Fruit fly (Drosophila melanogaster) whole organism, wandering third instar larva: ENCODE measurements around the gene Mgat3.
A peak's percentile ranks its signal among the peaks of the same experiment; 100 is the strongest.

Source experiments
- Abd-B ChIP-seq: fragments of >200 bp; optimal IDR thresholded peaks from 2 replicates; lab custom pipeline; 2017; ENCODE audit warnings: missing biosample characterization, missing genetic modification characterization
- Hnf4 ChIP-seq: fragments of 200-800 bp; sonication (Bioruptor generic); optimal IDR thresholded peaks from 2 replicates; lab custom pipeline; 2016; ENCODE audit warnings: missing biosample characterization, mild to moderate bottlenecking, missing genetic modification characterization
- Mio ChIP-seq: sonication (Bioruptor generic); optimal IDR thresholded peaks from 2 replicates; lab custom pipeline; 2016; ENCODE audit warnings: missing biosample characterization, missing genetic modification characterization
- N ChIP-seq: fragments of >200 bp; optimal IDR thresholded peaks from 2 replicates; lab custom pipeline; 2018; ENCODE audit warnings: missing biosample characterization, missing external identifiers, missing genetic modification characterization
- Vsx2 ChIP-seq: fragments of 200-300, 225-300 bp; sonication (Bioruptor generic); optimal IDR thresholded peaks from 2 replicates; lab custom pipeline; 2018; ENCODE audit warnings: missing biosample characterization, missing genetic modification characterization; ENCODE audit not compliant: partially characterized antibody
- brk ChIP-seq: fragments of 200-800 bp; sonication (Bioruptor generic); optimal IDR thresholded peaks from 2 replicates; lab custom pipeline; 2016; ENCODE audit warnings: missing biosample characterization, mild to moderate bottlenecking, missing genetic modification characterization
- foxo ChIP-seq, 2 experiments: fragments of 200-800 bp; sonication (Bioruptor generic); optimal IDR thresholded peaks; 2 replicates in 1 of 2; 3 replicates in 1 of 2; lab custom pipeline; 2016 to 2017; ENCODE audit warnings: missing biosample characterization in 2 of 2, missing genetic modification characterization in 2 of 2
- h ChIP-seq: fragments of 200-800 bp; sonication (Bioruptor generic); optimal IDR thresholded peaks from 3 replicates; lab custom pipeline; 2016; ENCODE audit warnings: missing biosample characterization, mild to moderate bottlenecking, missing genetic modification characterization
- psq ChIP-seq: fragments of 200-800 bp; sonication (Bioruptor generic); optimal IDR thresholded peaks from 3 replicates; lab custom pipeline; 2017; ENCODE audit warnings: missing biosample characterization, mild to moderate bottlenecking, missing genetic modification characterization, moderate library complexity
- usp ChIP-seq: fragments of >200 bp; optimal IDR thresholded peaks from 2 replicates; lab custom pipeline; 2017; ENCODE audit warnings: missing biosample characterization, missing genetic modification characterization

DNA sequence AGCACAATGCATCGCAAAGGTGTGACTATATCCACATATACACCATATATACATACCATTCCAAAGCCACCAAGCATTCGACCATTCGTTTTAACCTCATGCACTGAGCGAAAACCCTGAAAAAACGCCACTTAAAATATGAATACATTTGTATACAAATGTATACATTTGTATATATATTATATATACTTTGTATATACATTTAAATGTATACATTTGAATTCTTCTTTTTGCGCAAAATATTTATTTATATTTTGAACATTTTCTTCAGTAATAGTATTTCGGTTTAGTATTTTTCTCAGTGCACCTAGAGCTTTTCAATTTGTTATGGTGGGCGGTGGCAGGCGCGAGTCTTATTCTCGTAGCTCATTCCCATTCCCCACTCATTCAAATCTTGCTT is 26.0 kb downstream of the Mgat3 start:
- TF ChIP-seq usp (GFP tag; lab: Kevin White, UChicago): no peak
- TF ChIP-seq Mio: no peak
- no peak for TF ChIP-seq h (GFP tag; lab: Kevin White, UChicago)
- no peak for TF ChIP-seq Hnf4 (GFP tag; lab: Kevin White, UChicago)
- TF ChIP-seq brk (GFP tag; lab: Kevin White, UChicago): no peak
- no peak for TF ChIP-seq Vsx2
- TF ChIP-seq foxo (GFP tag; optimal IDR thresholded peaks at IDR 0.05; lab: Kevin White, UChicago): peak in 1 of 2 experiments; percentile 24
- TF ChIP-seq psq (GFP tag; lab: Kevin White, UChicago): peak; percentile 22
- TF ChIP-seq N: no peak
- TF ChIP-seq Abd-B (GFP tag; lab: Kevin White, UChicago): no peak
